Worm (Caenorhabditis elegans): ENCODE data around the gene C18E9.8.

The C18E9.8 gene

DNA sequence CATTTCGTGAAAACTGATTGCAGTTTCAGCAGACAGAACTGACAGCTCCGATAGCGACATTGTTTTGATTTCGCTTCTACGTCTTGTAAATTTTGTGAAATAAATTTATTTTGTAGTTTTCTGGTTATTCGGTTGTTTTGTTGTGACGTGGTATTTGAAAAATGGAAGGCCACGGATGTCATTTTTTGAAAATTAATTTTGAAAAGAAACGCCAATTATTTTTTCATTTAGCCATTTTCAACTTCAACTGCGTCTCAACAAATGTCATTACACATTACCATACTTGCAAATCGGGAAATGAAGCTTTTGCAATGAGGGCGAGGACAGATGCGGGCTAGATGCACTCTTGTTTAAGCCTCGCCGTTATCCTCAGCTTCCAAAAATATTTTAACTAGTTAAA lies at the start of gene C18E9.8:
C18E9.8 (minus strand) TSS at position 101 of the 400 bp plus-strand sequence.
- TF ChIP-seq hnd-1 (tag; optimal IDR thresholded peaks at IDR 0.05) (no peak), ets-7 (tag; optimal IDR thresholded peaks at IDR 0.05) (no peak), F13C5.2 (tag; optimal IDR thresholded peaks at IDR 0.05) (no peak), hmg-4 (GFP tag; optimal IDR thresholded peaks at IDR 0.05) (no peak), tbx-37 (GFP tag; conservative IDR thresholded peaks at IDR 0.05) (no peak), hmbx-1 (tag; optimal IDR thresholded peaks at IDR 0.05) (no peak), tbx-11 (GFP tag; IDR thresholded peaks at IDR 0.05) (no peak), aly-1 (tag; optimal IDR thresholded peaks at IDR 0.05) (no peak), ama-1 (optimal IDR thresholded peaks at IDR 0.05) (no peak), flt-1 (GFP tag; IDR thresholded peaks at IDR 0.05) (no peak), ceh-36 (tag; optimal IDR thresholded peaks at IDR 0.05) (no peak), pes-1 (GFP tag; IDR thresholded peaks at IDR 0.05) (no peak), scrt-1 (GFP tag; IDR thresholded peaks at IDR 0.05) (no peak), ceh-13 (GFP tag; optimal IDR thresholded peaks at IDR 0.05) (no peak), B0310.2 (tag; optimal IDR thresholded peaks at IDR 0.05) (no peak), tra-4 (tag; optimal IDR thresholded peaks at IDR 0.05) (no peak), sea-1 (GFP tag; conservative IDR thresholded peaks at IDR 0.05) (no peak)

DNA sequence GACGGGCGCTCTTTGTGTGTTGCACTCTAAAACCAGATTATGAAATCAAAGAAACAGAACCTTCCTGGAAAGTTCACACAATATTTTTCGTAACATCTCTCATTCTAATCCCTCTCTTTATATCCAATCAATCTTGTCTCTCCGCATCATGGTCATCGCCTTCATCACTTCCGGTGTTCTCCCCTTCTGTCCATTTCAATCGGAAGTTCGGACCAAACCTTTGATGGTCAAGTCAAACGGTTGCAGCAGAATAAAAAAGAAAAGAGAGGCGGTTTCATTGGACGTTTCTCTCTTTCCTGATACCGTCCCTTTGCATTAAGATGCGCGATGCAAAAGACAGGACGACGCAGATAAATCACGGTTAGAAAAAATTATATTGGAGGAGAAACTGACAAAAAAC lies 45.2 kb upstream of the C18E9.8 start:
- no peak for TF ChIP-seq ceh-13 (GFP tag; optimal IDR thresholded peaks at IDR 0.05)
- TF ChIP-seq F13C5.2 (tag; optimal IDR thresholded peaks at IDR 0.05), result no peak
- TF ChIP-seq flt-1 (GFP tag; IDR thresholded peaks at IDR 0.05), result no peak
- TF ChIP-seq scrt-1 (GFP tag; IDR thresholded peaks at IDR 0.05), result no peak
- no peak for TF ChIP-seq hnd-1 (tag; optimal IDR thresholded peaks at IDR 0.05)
- TF ChIP-seq ama-1 (optimal IDR thresholded peaks at IDR 0.05), result no peak
- no peak for TF ChIP-seq sea-1 (GFP tag; conservative IDR thresholded peaks at IDR 0.05)
- no peak for TF ChIP-seq tbx-11 (GFP tag; IDR thresholded peaks at IDR 0.05)
- TF ChIP-seq hmg-4 (GFP tag; optimal IDR thresholded peaks at IDR 0.05), result no peak
- TF ChIP-seq B0310.2 (tag; optimal IDR thresholded peaks at IDR 0.05), result no peak
- TF ChIP-seq hmbx-1 (tag; optimal IDR thresholded peaks at IDR 0.05), result no peak
- no peak for TF ChIP-seq tbx-37 (GFP tag; conservative IDR thresholded peaks at IDR 0.05)
- TF ChIP-seq ceh-36 (tag; optimal IDR thresholded peaks at IDR 0.05), result no peak
- TF ChIP-seq ets-7 (tag; optimal IDR thresholded peaks at IDR 0.05), result no peak

DNA sequence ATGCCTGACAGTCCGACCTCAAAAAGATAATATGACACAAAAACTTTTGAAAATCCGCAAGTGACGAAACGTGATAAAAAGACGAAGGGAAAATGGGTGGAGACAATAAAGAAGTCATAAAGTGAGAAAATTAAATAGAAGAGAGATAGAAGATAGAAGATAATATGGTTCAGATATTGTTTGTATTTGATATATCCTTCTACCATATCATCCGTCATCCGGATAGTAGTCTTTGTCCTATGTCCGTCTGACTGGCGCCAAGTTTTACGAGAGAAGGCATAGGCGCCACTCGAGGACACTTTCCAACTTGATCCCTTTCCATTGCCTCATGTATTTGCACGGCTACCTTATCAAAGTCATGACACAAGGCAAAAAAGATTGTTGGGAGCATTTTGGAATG lies 44.0 kb upstream of the C18E9.8 start:
- TF ChIP-seq scrt-1 (GFP tag; IDR thresholded peaks at IDR 0.05) (no peak), hmg-4 (GFP tag; optimal IDR thresholded peaks at IDR 0.05) (no peak), B0310.2 (tag; optimal IDR thresholded peaks at IDR 0.05) (no peak), ets-7 (tag; optimal IDR thresholded peaks at IDR 0.05) (no peak), ama-1 (optimal IDR thresholded peaks at IDR 0.05) (no peak), hnd-1 (tag; optimal IDR thresholded peaks at IDR 0.05) (no peak), flt-1 (GFP tag; IDR thresholded peaks at IDR 0.05) (no peak), ceh-13 (GFP tag; optimal IDR thresholded peaks at IDR 0.05) (no peak), tbx-11 (GFP tag; IDR thresholded peaks at IDR 0.05) (no peak), F13C5.2 (tag; optimal IDR thresholded peaks at IDR 0.05) (no peak), hmbx-1 (tag; optimal IDR thresholded peaks at IDR 0.05) (no peak), tbx-37 (GFP tag; conservative IDR thresholded peaks at IDR 0.05) (no peak), ceh-36 (tag; optimal IDR thresholded peaks at IDR 0.05) (no peak), pes-1 (GFP tag; IDR thresholded peaks at IDR 0.05) (no peak), sea-1 (GFP tag; conservative IDR thresholded peaks at IDR 0.05) (no peak), tra-4 (tag; optimal IDR thresholded peaks at IDR 0.05) (no peak), aly-1 (tag; optimal IDR thresholded peaks at IDR 0.05) (no peak)

- TF ChIP-seq tra-4 (tag; optimal IDR thresholded peaks at IDR 0.05) (no peak), hmbx-1 (tag; optimal IDR thresholded peaks at IDR 0.05) (no peak), tbx-11 (GFP tag; IDR thresholded peaks at IDR 0.05) (no peak), tbx-37 (GFP tag; conservative IDR thresholded peaks at IDR 0.05) (no peak), B0310.2 (tag; optimal IDR thresholded peaks at IDR 0.05) (no peak), ets-7 (tag; optimal IDR thresholded peaks at IDR 0.05) (no peak), scrt-1 (GFP tag; IDR thresholded peaks at IDR 0.05) (no peak), hnd-1 (tag; optimal IDR thresholded peaks at IDR 0.05) (no peak), flt-1 (GFP tag; IDR thresholded peaks at IDR 0.05) (no peak), sea-1 (GFP tag; conservative IDR thresholded peaks at IDR 0.05) (no peak), ceh-36 (tag; optimal IDR thresholded peaks at IDR 0.05) (no peak), pes-1 (GFP tag; IDR thresholded peaks at IDR 0.05) (no peak)
Observed at ce11 chrII:9029218-9029672, 41.4 kb upstream of the C18E9.8 start, which contains the start of gene F37B12.1. F37B12.1 (minus strand) TSS chrII:9029268.

DNA sequence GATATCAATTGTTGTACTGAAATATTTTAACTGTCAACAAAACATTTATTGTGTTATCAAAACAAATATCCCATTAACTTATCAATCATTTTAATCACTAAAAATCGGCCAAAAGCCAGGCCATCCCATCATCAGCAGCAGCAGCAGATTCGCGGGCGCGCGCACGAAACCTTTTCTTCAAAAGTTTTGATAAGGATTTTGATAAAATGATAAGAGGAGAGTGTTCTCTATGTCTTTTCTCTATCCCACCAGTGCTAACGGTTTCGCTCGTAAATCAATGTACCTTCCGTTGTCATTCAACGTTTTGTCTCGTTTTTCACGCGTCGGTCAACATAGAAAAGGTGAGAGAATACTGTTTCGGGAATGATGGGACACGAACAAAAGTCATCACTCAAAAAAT lies 40.2 kb upstream of the C18E9.8 start:
- TF ChIP-seq B0310.2 (tag; optimal IDR thresholded peaks at IDR 0.05) (no peak), tra-4 (tag; optimal IDR thresholded peaks at IDR 0.05) (no peak), sea-1 (GFP tag; conservative IDR thresholded peaks at IDR 0.05) (no peak), hmbx-1 (tag; optimal IDR thresholded peaks at IDR 0.05) (no peak), ceh-13 (GFP tag; optimal IDR thresholded peaks at IDR 0.05) (no peak), hnd-1 (tag; optimal IDR thresholded peaks at IDR 0.05) (no peak), F13C5.2 (tag; optimal IDR thresholded peaks at IDR 0.05) (no peak)

DNA sequence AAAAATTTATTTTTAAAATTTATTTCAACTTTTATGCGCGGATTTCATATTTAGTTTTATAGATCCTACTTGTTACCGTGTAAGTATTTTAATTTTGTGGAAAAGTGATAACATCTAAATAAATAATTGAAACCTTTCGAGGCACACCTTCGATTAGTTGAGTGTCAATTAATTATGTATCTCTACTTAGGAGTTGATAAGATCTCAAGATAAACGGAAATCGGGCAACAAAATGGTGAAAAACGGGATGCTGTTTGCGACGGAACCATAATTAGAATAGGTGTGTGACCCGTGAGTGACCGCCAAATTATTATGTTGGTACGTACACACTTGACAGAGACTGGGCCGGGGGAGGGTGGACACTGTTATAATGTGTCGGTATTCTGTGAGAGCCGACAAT lies 38.5 kb upstream of the C18E9.8 start:
- TF ChIP-seq B0310.2 (tag; optimal IDR thresholded peaks at IDR 0.05) (no peak), tbx-37 (GFP tag; conservative IDR thresholded peaks at IDR 0.05) (no peak), scrt-1 (GFP tag; IDR thresholded peaks at IDR 0.05) (no peak), tbx-11 (GFP tag; IDR thresholded peaks at IDR 0.05) (no peak), pes-1 (GFP tag; IDR thresholded peaks at IDR 0.05) (no peak), hmg-4 (GFP tag; optimal IDR thresholded peaks at IDR 0.05) (no peak)

- TF ChIP-seq F13C5.2 (tag; optimal IDR thresholded peaks at IDR 0.05) (no peak), hnd-1 (tag; optimal IDR thresholded peaks at IDR 0.05) (no peak), hmbx-1 (tag; optimal IDR thresholded peaks at IDR 0.05) (no peak), flt-1 (GFP tag; IDR thresholded peaks at IDR 0.05) (no peak), tra-4 (tag; optimal IDR thresholded peaks at IDR 0.05) (no peak)
Observed at ce11 chrII:9024312-9024711, 36.5 kb upstream of the C18E9.8 start.

DNA sequence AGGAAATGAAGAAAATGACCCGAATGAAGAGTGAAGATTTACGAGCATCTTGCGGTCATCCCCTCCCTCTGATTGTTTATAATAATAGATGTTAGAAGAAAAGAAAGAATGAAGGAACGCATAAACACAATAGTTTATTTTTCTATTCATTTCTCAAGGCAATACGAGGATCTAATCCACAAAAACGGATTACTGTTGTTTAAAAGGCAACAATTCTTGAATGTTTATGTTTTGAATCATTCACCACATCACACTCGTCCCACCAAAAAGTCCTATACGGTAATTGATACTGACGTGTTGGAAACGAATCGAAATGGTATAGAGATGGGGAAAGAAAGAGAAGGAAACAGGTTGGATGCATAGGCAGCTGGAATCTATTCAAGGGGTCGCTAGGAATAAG lies 33.8 kb upstream of the C18E9.8 start:
- no peak for TF ChIP-seq tbx-11 (GFP tag; IDR thresholded peaks at IDR 0.05)
- TF ChIP-seq F13C5.2 (tag; optimal IDR thresholded peaks at IDR 0.05), result no peak
- no peak for TF ChIP-seq ceh-36 (tag; optimal IDR thresholded peaks at IDR 0.05)
- no peak for TF ChIP-seq B0310.2 (tag; optimal IDR thresholded peaks at IDR 0.05)
- TF ChIP-seq pes-1 (GFP tag; IDR thresholded peaks at IDR 0.05), result no peak
- no peak for TF ChIP-seq ets-7 (tag; optimal IDR thresholded peaks at IDR 0.05)
- no peak for TF ChIP-seq ama-1 (optimal IDR thresholded peaks at IDR 0.05)
- TF ChIP-seq sea-1 (GFP tag; conservative IDR thresholded peaks at IDR 0.05), result no peak
- no peak for TF ChIP-seq tra-4 (tag; optimal IDR thresholded peaks at IDR 0.05)
- TF ChIP-seq hmbx-1 (tag; optimal IDR thresholded peaks at IDR 0.05), result no peak
- TF ChIP-seq ceh-13 (GFP tag; optimal IDR thresholded peaks at IDR 0.05), result no peak
- no peak for TF ChIP-seq hnd-1 (tag; optimal IDR thresholded peaks at IDR 0.05)
- TF ChIP-seq scrt-1 (GFP tag; IDR thresholded peaks at IDR 0.05), result no peak
- no peak for TF ChIP-seq tbx-37 (GFP tag; conservative IDR thresholded peaks at IDR 0.05)
- TF ChIP-seq flt-1 (GFP tag; IDR thresholded peaks at IDR 0.05), result no peak
- TF ChIP-seq aly-1 (tag; optimal IDR thresholded peaks at IDR 0.05), result no peak
- no peak for TF ChIP-seq hmg-4 (GFP tag; optimal IDR thresholded peaks at IDR 0.05)
